Worm (Caenorhabditis elegans) whole organism, L2 larva: ENCODE results near the gene suex-2.

Experiments
- C34F6.9 ChIP-seq: fragments of 150-350 bp; optimal IDR thresholded peaks from 2 replicates; lab custom pipeline; 2014; ENCODE audit warnings: missing biosample characterization, missing genetic modification characterization
- F13H6.1 ChIP-seq: sonication (generic microtip); optimal IDR thresholded peaks from 2 replicates; lab custom pipeline; 2016; ENCODE audit warnings: missing genetic modification characterization, missing compliant biosample characterization
- Y55F3AM.14 ChIP-seq: fragments of 200-800 bp; sonication (Bioruptor generic); optimal IDR thresholded peaks from 2 replicates; lab custom pipeline; 2018; ENCODE audit warnings: mild to moderate bottlenecking, missing genetic modification characterization, missing compliant biosample characterization
- alr-1 ChIP-seq: fragments of 150-350 bp; optimal IDR thresholded peaks from 2 replicates; lab custom pipeline; 2014; ENCODE audit warnings: missing biosample characterization, missing genetic modification characterization
- aly-2 ChIP-seq: fragments of 150-350 bp; optimal IDR thresholded peaks from 2 replicates; lab custom pipeline; 2014; ENCODE audit warnings: missing biosample characterization, missing genetic modification characterization
- ama-1 ChIP-seq: fragments of 150-350 bp; optimal IDR thresholded peaks from 2 replicates; lab custom pipeline; 2018; ENCODE audit warnings: inconsistent platforms
- blmp-1 ChIP-seq: sonication (generic microtip); optimal IDR thresholded peaks from 2 replicates; lab custom pipeline; 2017; ENCODE audit warnings: missing genetic modification characterization, mild to moderate bottlenecking, missing compliant biosample characterization, antibody characterized with exemption, moderate library complexity; ENCODE audit not compliant: insufficient read depth
- ceh-82 ChIP-seq: fragments of 150-350 bp; optimal IDR thresholded peaks from 2 replicates; lab custom pipeline; 2014; ENCODE audit warnings: missing biosample characterization, missing genetic modification characterization
- crh-2 ChIP-seq: sonication (generic microtip); optimal IDR thresholded peaks from 2 replicates; lab custom pipeline; 2017; ENCODE audit warnings: missing biosample characterization, missing genetic modification characterization
- dmd-4 ChIP-seq: sonication (generic microtip); optimal IDR thresholded peaks from 2 replicates; lab custom pipeline; 2017; ENCODE audit warnings: missing biosample characterization, missing genetic modification characterization
- elt-1 ChIP-seq: fragments of 150-350 bp; optimal IDR thresholded peaks from 2 replicates; lab custom pipeline; 2014; ENCODE audit warnings: missing biosample characterization, missing genetic modification characterization
- elt-3 ChIP-seq: sonication (generic microtip); optimal IDR thresholded peaks from 2 replicates; lab custom pipeline; 2017; ENCODE audit warnings: missing biosample characterization, missing genetic modification characterization
- fos-1 ChIP-seq: fragments of 150-350 bp; optimal IDR thresholded peaks from 2 replicates; lab custom pipeline; 2014; ENCODE audit warnings: missing biosample characterization, missing genetic modification characterization
- gmeb-1 ChIP-seq: fragments of 150-350 bp; optimal IDR thresholded peaks from 2 replicates; lab custom pipeline; 2014; ENCODE audit warnings: missing biosample characterization, missing genetic modification characterization
- lin-11 ChIP-seq: fragments of 150-350 bp; sonication (generic microtip); optimal IDR thresholded peaks from 2 replicates; lab custom pipeline; 2014; ENCODE audit warnings: missing biosample characterization, missing genetic modification characterization, inconsistent platforms, mixed read lengths
- lin-13 ChIP-seq: fragments of 150-350 bp; optimal IDR thresholded peaks from 2 replicates; lab custom pipeline; 2014; ENCODE audit warnings: missing biosample characterization, missing genetic modification reagents, missing genetic modification characterization
- lsy-2 ChIP-seq, 2 experiments: fragments of 150-350 bp in 1 of 2; sonication (generic microtip) in 1 of 2; optimal IDR thresholded peaks; 2 replicates each; lab custom pipeline; 2014 to 2017; ENCODE audit warnings: missing biosample characterization in 2 of 2, missing genetic modification characterization in 2 of 2
- mab-5 ChIP-seq: fragments of 150-350 bp; optimal IDR thresholded peaks from 2 replicates; lab custom pipeline; 2014; ENCODE audit warnings: missing biosample characterization, missing genetic modification characterization
- mbf-1 ChIP-seq: sonication (generic microtip); optimal IDR thresholded peaks from 2 replicates; lab custom pipeline; 2017; ENCODE audit warnings: missing biosample characterization, missing genetic modification characterization
- nhr-10 ChIP-seq: sonication (generic microtip); optimal IDR thresholded peaks from 2 replicates; lab custom pipeline; 2017; ENCODE audit warnings: missing biosample characterization, missing genetic modification characterization
- nhr-11 ChIP-seq: fragments of 150-350 bp; optimal IDR thresholded peaks from 2 replicates; lab custom pipeline; 2014; ENCODE audit warnings: missing biosample characterization, missing genetic modification characterization
- nhr-129 ChIP-seq: fragments of 150-350 bp; optimal IDR thresholded peaks from 2 replicates; lab custom pipeline; 2014; ENCODE audit warnings: missing biosample characterization, missing genetic modification characterization
- nhr-21 ChIP-seq: fragments of 150-350 bp; optimal IDR thresholded peaks from 2 replicates; lab custom pipeline; 2014; ENCODE audit warnings: missing biosample characterization, missing genetic modification characterization
- nhr-237 ChIP-seq: fragments of 150-350 bp; optimal IDR thresholded peaks from 2 replicates; lab custom pipeline; 2014; ENCODE audit warnings: missing biosample characterization, missing genetic modification characterization
- nhr-25 ChIP-seq: fragments of 150-350 bp; sonication (generic microtip); optimal IDR thresholded peaks from 3 replicates; lab custom pipeline; 2014; ENCODE audit warnings: missing biosample characterization, missing genetic modification characterization
- nhr-6 ChIP-seq: fragments of 150-350 bp; optimal IDR thresholded peaks from 2 replicates; lab custom pipeline; 2014; ENCODE audit warnings: missing biosample characterization, missing genetic modification characterization
- peb-1 ChIP-seq: fragments of 150-350 bp; optimal IDR thresholded peaks from 2 replicates; lab custom pipeline; 2014; ENCODE audit warnings: missing biosample characterization, missing genetic modification characterization
- skn-1 ChIP-seq: sonication (generic microtip); optimal IDR thresholded peaks from 2 replicates; lab custom pipeline; 2017; ENCODE audit warnings: missing biosample characterization, missing genetic modification characterization
- sma-3 ChIP-seq: sonication (generic microtip); optimal IDR thresholded peaks from 2 replicates; lab custom pipeline; 2016; ENCODE audit warnings: missing genetic modification reagents, missing genetic modification characterization, missing compliant biosample characterization
- sma-9 ChIP-seq, 2 experiments: fragments of 150-350 bp in 1 of 2; sonication (generic microtip) in 1 of 2; optimal IDR thresholded peaks; 2 replicates each; lab custom pipeline; 2014 to 2016; ENCODE audit warnings: missing genetic modification characterization in 2 of 2, mild to moderate bottlenecking in 1 of 2, missing biosample characterization in 1 of 2, missing compliant biosample characterization in 1 of 2, missing genetic modification reagents in 1 of 2, moderate library complexity in 1 of 2
- unc-39 ChIP-seq: fragments of 150-350 bp; optimal IDR thresholded peaks from 2 replicates; lab custom pipeline; 2014; ENCODE audit warnings: missing biosample characterization, missing genetic modification characterization
- unc-62 ChIP-seq: fragments of 150-350 bp; optimal IDR thresholded peaks from 2 replicates; lab custom pipeline; 2014; ENCODE audit warnings: missing biosample characterization, missing genetic modification reagents, missing genetic modification characterization
- zag-1 ChIP-seq: fragments of 150-350 bp; optimal IDR thresholded peaks from 2 replicates; lab custom pipeline; 2014; ENCODE audit warnings: missing biosample characterization, missing genetic modification characterization
- ztf-1 ChIP-seq: fragments of 200-800 bp; sonication (Bioruptor generic); conservative IDR thresholded peaks from 2 replicates; pipeline ENCODE4 v1.3.6; 2022; ENCODE audit warnings: missing genetic modification characterization, missing compliant biosample characterization
- ztf-4 ChIP-seq: fragments of 150-350 bp; optimal IDR thresholded peaks from 2 replicates; lab custom pipeline; 2014; ENCODE audit warnings: missing biosample characterization, missing genetic modification characterization

Gene suex-2

DNA sequence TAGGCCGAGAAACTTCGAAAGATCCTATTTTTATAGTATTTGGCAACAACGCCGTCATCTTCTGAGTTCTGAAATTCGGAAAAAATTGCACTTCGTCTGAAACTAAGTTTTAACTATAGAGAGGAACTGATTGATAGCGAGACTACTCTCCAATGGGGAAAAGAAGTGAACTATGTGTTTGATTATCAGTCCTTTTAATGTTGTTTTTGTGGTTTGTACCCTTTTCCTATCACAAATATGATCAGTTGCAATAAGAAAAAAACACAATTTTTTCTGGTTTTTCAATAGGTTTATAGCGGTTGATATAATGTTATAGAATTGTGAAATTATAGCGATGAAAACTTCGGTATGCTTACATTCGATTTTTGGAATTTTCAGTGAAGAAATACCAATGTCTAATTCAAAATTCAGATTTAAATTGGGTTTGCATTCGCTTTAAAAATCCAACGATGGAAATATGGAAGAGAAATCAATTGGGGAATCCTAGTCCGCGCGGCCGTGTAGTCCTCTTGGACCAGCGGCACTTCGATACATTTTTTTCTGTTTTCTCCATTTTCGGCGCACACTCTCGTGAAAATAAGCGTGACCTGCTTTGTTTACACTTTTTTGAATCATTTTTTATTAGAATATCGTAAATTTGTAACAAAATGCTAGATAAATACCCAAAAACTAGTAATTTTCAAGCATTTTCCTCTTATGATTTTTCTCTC is 5.3 kb downstream of the suex-2 start, which contains the start of gene C53B4.3 (continued):
- TF ChIP-seq unc-62 (GFP tag; lab: Kevin White, UChicago) (no peak), elt-1 (no peak), mab-5 (no peak), Y55F3AM.14 (GFP tag; lab: Kevin White, UChicago) (no peak), skn-1 (tag; lab: Kevin White, UChicago) (no peak), alr-1 (tag; lab: Kevin White, UChicago) (no peak), dmd-4 (tag; lab: Kevin White, UChicago) (peak; percentile 28), ama-1 (lab: Kevin White, UChicago) (no peak), C34F6.9 (peak; percentile 68), elt-3 (tag; lab: Kevin White, UChicago) (no peak), nhr-21 (tag; lab: Kevin White, UChicago) (no peak), sma-9 (GFP tag; optimal IDR thresholded peaks at IDR 0.05; lab: Kevin White, UChicago) (peak; percentile 89), sma-9 (tag; optimal IDR thresholded peaks at IDR 0.05; lab: Kevin White, UChicago) (no peak), ztf-4 (peak; percentile 1), nhr-6 (no peak), nhr-237 (tag; lab: Kevin White, UChicago) (no peak), nhr-11 (tag; lab: Kevin White, UChicago) (no peak), nhr-10 (tag; lab: Kevin White, UChicago) (no peak), unc-39 (no peak), mbf-1 (no peak)

ce11 chrIV:8974543-8975330 is 6.6 kb downstream of the suex-2 start:
- TF ChIP-seq Y55F3AM.14 (GFP tag; lab: Kevin White, UChicago): no peak
- no peak for TF ChIP-seq mbf-1
- no peak for TF ChIP-seq aly-2 (tag; lab: Kevin White, UChicago)
- peak; percentile 34 for TF ChIP-seq F13H6.1
- no peak for TF ChIP-seq lin-13
- TF ChIP-seq ztf-4: peak; percentile 17
- TF ChIP-seq nhr-11 (tag; lab: Kevin White, UChicago): no peak
- no peak for TF ChIP-seq lin-11
- peak; percentile 42 for TF ChIP-seq nhr-129 (tag; lab: Kevin White, UChicago)
- TF ChIP-seq peb-1 (tag; lab: Kevin White, UChicago): no peak
- TF ChIP-seq C34F6.9: peak; percentile 56
- TF ChIP-seq crh-2: peak; percentile 10
- peak; percentile 36 for TF ChIP-seq sma-9 (GFP tag; optimal IDR thresholded peaks at IDR 0.05; lab: Kevin White, UChicago)
- TF ChIP-seq sma-9 (tag; optimal IDR thresholded peaks at IDR 0.05; lab: Kevin White, UChicago): no peak
- peak in 1 of 2 experiments; percentile 63 for TF ChIP-seq lsy-2 (tag; optimal IDR thresholded peaks at IDR 0.05; lab: Kevin White, UChicago)
- TF ChIP-seq nhr-237 (tag; lab: Kevin White, UChicago): no peak
- TF ChIP-seq dmd-4 (tag; lab: Kevin White, UChicago): no peak
- TF ChIP-seq ztf-1 (GFP tag; lab: Robert Waterston, UW): no peak
- no peak for TF ChIP-seq zag-1 (tag; lab: Kevin White, UChicago)
- TF ChIP-seq fos-1 (tag; lab: Kevin White, UChicago): no peak
- no peak for TF ChIP-seq unc-39
- no peak for TF ChIP-seq nhr-10 (tag; lab: Kevin White, UChicago)

DNA sequence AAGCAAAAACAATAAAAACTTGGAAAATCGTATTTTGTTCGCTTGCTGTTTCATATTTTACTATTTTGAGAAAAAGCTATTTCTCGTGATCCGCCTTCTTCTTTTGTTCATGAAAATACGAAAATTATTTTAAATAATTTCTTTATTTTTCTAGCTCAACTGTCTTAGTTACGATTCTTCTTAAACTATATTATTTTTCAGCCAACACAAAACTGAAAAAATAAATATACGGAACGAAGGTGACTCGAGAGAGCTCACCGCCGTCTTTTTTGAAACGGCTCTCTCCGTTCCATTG is 7.2 kb downstream of the suex-2 start, which contains the start of gene pdzd-8:
Gene pdzd-8 (plus strand): TSS at position 196 of the 295 bp plus-strand sequence.
- TF ChIP-seq sma-3 (GFP tag; lab: Kevin White, UChicago) (no peak), unc-62 (GFP tag; lab: Kevin White, UChicago) (no peak), skn-1 (tag; lab: Kevin White, UChicago) (no peak), mbf-1 (no peak), C34F6.9 (no peak), lin-13 (no peak), gmeb-1 (no peak), ceh-82 (tag; lab: Kevin White, UChicago) (no peak), aly-2 (tag; lab: Kevin White, UChicago) (no peak), peb-1 (tag; lab: Kevin White, UChicago) (no peak), blmp-1 (tag; lab: Kevin White, UChicago) (no peak), nhr-6 (no peak), nhr-25 (no peak)
